Worm (Caenorhabditis elegans) whole organism, L4 larva: Measurements from ENCODE around the gene sup-35.

Experiments used
- F10B5.3 ChIP-seq: sonication (generic microtip); optimal IDR thresholded peaks from 2 replicates; lab custom pipeline; 2016; ENCODE audit warnings: mild to moderate bottlenecking, missing genetic modification characterization, missing compliant biosample characterization
- F49E8.2 ChIP-seq: sonication (generic microtip); optimal IDR thresholded peaks from 2 replicates; lab custom pipeline; 2016; ENCODE audit warnings: missing compliant biosample characterization, mild to moderate bottlenecking, missing genetic modification characterization, borderline replicate concordance
- T26A8.4 ChIP-seq: fragments of 200-800 bp; sonication (Bioruptor generic); IDR thresholded peaks from 2 replicates; pipeline ENCODE4 v1.3.6; 2022; ENCODE audit warnings: missing genetic modification characterization, missing compliant biosample characterization
- Y75B8A.6 ChIP-seq: fragments of 200-800 bp; sonication (Bioruptor generic); IDR thresholded peaks from 2 replicates; pipeline ENCODE4 v1.3.6; 2022; ENCODE audit warnings: missing genetic modification reagents, missing genetic modification characterization, missing compliant biosample characterization
- ZK337.2 ChIP-seq: fragments of 200-800 bp; sonication (Bioruptor generic); IDR thresholded peaks from 2 replicates; pipeline ENCODE4 v1.3.6; 2022; ENCODE audit warnings: missing genetic modification reagents, missing genetic modification characterization, missing compliant biosample characterization
- aha-1 ChIP-seq: fragments of 150-350 bp; peaks from one replicate; lab custom pipeline; 2014; ENCODE audit warnings: missing biosample characterization, missing genetic modification characterization
- ama-1 ChIP-seq: fragments of 150-350 bp; optimal IDR thresholded peaks from 2 replicates; lab custom pipeline; 2014; ENCODE audit warnings: inconsistent platforms, mixed read lengths
- ceh-20 ChIP-seq: fragments of 200-800 bp; sonication (Bioruptor generic); IDR thresholded peaks from 2 replicates; pipeline ENCODE4 v1.3.6; 2022; ENCODE audit warnings: missing genetic modification reagents, missing genetic modification characterization, missing compliant biosample characterization
- ctbp-1 ChIP-seq: fragments of 200-800 bp; sonication (Bioruptor generic); IDR thresholded peaks from 2 replicates; pipeline ENCODE4 v1.3.6; 2022; ENCODE audit warnings: missing genetic modification reagents, missing genetic modification characterization, missing compliant biosample characterization
- daf-16 ChIP-seq, 3 experiments: sonication (generic microtip); optimal IDR thresholded peaks; 2 replicates each; lab custom pipeline; 2016 to 2017; ENCODE audit warnings: missing genetic modification characterization in 3 of 3, missing genetic modification reagents in 3 of 3, mild to moderate bottlenecking in 2 of 3, missing compliant biosample characterization in 2 of 3, missing biosample characterization in 1 of 3, moderate library complexity in 1 of 3
- daf-8 ChIP-seq: fragments of 200-800 bp; sonication (Bioruptor generic); IDR thresholded peaks from 2 replicates; pipeline ENCODE4 v1.3.6; 2022; ENCODE audit warnings: missing genetic modification characterization, missing compliant biosample characterization
- dmd-6 ChIP-seq: fragments of 200-800 bp; sonication (Bioruptor generic); IDR thresholded peaks from 2 replicates; pipeline ENCODE4 v1.3.6; 2022; ENCODE audit warnings: missing genetic modification reagents, missing genetic modification characterization, missing compliant biosample characterization
- dmd-8 ChIP-seq: fragments of 200-800 bp; sonication (Bioruptor generic); IDR thresholded peaks from 2 replicates; pipeline ENCODE4 v1.3.6; 2022; ENCODE audit warnings: missing genetic modification characterization, missing compliant biosample characterization
- dmd-9 ChIP-seq: fragments of 200-800 bp; sonication (Bioruptor generic); IDR thresholded peaks from 2 replicates; pipeline ENCODE4 v1.3.6; 2022; ENCODE audit warnings: missing genetic modification reagents, missing genetic modification characterization, missing compliant biosample characterization
- dpl-1 ChIP-seq: fragments of 150-350 bp; optimal IDR thresholded peaks from 2 replicates; lab custom pipeline; 2014; ENCODE audit warnings: missing biosample characterization, missing genetic modification reagents, missing genetic modification characterization
- duxl-1 ChIP-seq: sonication (generic microtip); optimal IDR thresholded peaks from 2 replicates; lab custom pipeline; 2016; ENCODE audit warnings: mild to moderate bottlenecking, missing genetic modification characterization, moderate library complexity, missing compliant biosample characterization; ENCODE audit not compliant: poor library complexity
- dve-1 ChIP-seq: sonication (generic microtip); optimal IDR thresholded peaks from 2 replicates; lab custom pipeline; 2017; ENCODE audit warnings: antibody characterized with exemption, mild to moderate bottlenecking, missing genetic modification characterization, missing compliant biosample characterization; ENCODE audit not compliant: insufficient read depth
- hlh-30 ChIP-seq: sonication (generic microtip); optimal IDR thresholded peaks from 2 replicates; lab custom pipeline; 2017; ENCODE audit warnings: antibody characterized with exemption, mild to moderate bottlenecking, missing genetic modification characterization, missing compliant biosample characterization; ENCODE audit not compliant: insufficient read depth
- hmg-1.1 ChIP-seq: fragments of 200-800 bp; sonication (Bioruptor generic); IDR thresholded peaks from 2 replicates; pipeline ENCODE4 v1.3.6; 2022; ENCODE audit warnings: missing genetic modification reagents, missing genetic modification characterization, missing compliant biosample characterization
- lim-7 ChIP-seq: fragments of 200-800 bp; sonication (Bioruptor generic); IDR thresholded peaks from 2 replicates; pipeline ENCODE4 v1.3.6; 2022; ENCODE audit warnings: missing genetic modification characterization, missing compliant biosample characterization
- lin-13 ChIP-seq: fragments of 150-350 bp; optimal IDR thresholded peaks from 2 replicates; lab custom pipeline; 2014; ENCODE audit warnings: missing biosample characterization, missing genetic modification reagents, missing genetic modification characterization
- lin-38 ChIP-seq: fragments of 200-800 bp; sonication (Bioruptor generic); IDR thresholded peaks from 2 replicates; pipeline ENCODE4 v1.3.6; 2022; ENCODE audit warnings: missing genetic modification reagents, missing genetic modification characterization, missing compliant biosample characterization
- lsy-2 ChIP-seq, 2 experiments: fragments of 150-350 bp in 1 of 2; sonication (generic microtip) in 1 of 2; optimal IDR thresholded peaks; 2 replicates each; lab custom pipeline; 2014 to 2017; ENCODE audit warnings: missing biosample characterization in 2 of 2, missing genetic modification characterization in 2 of 2
- mdt-29 ChIP-seq: fragments of 200-800 bp; sonication (Bioruptor generic); IDR thresholded peaks from 2 replicates; pipeline ENCODE4 v1.3.6; 2022; ENCODE audit warnings: missing genetic modification reagents, missing genetic modification characterization, missing compliant biosample characterization
- mep-1 ChIP-seq: fragments of 150-350 bp; sonication (generic microtip); optimal IDR thresholded peaks from 3 replicates; lab custom pipeline; 2014; ENCODE audit warnings: missing biosample characterization, missing genetic modification characterization
- mes-2 ChIP-seq: sonication (generic microtip); optimal IDR thresholded peaks from 2 replicates; lab custom pipeline; 2016; ENCODE audit warnings: missing genotype, mild to moderate bottlenecking, missing genetic modification characterization, missing compliant biosample characterization; ENCODE audit not compliant: poor library complexity, severe bottlenecking
- mxl-2 ChIP-seq: fragments of 200-800 bp; sonication (Bioruptor generic); conservative IDR thresholded peaks from 2 replicates; pipeline ENCODE4 v1.3.6; 2022; ENCODE audit warnings: missing genetic modification reagents, missing genetic modification characterization, missing compliant biosample characterization
- mxl-3 ChIP-seq: fragments of 200-800 bp; sonication (Bioruptor generic); optimal IDR thresholded peaks from 2 replicates; lab custom pipeline; 2018; ENCODE audit warnings: mild to moderate bottlenecking, missing genetic modification characterization, missing compliant biosample characterization
- nhr-102 ChIP-seq: sonication (generic microtip); optimal IDR thresholded peaks from 2 replicates; lab custom pipeline; 2016; ENCODE audit warnings: mild to moderate bottlenecking, missing genetic modification characterization, moderate library complexity, missing compliant biosample characterization
- nhr-25 ChIP-seq: sonication (generic microtip); optimal IDR thresholded peaks from 2 replicates; lab custom pipeline; 2017; ENCODE audit warnings: missing genetic modification characterization, mild to moderate bottlenecking, missing compliant biosample characterization, antibody characterized with exemption, moderate library complexity, borderline replicate concordance; ENCODE audit not compliant: insufficient read depth
- nhr-28 ChIP-seq: fragments of 150-350 bp; optimal IDR thresholded peaks from 2 replicates; lab custom pipeline; 2014; ENCODE audit warnings: missing biosample characterization, missing genetic modification characterization
- nhr-42 ChIP-seq: fragments of 200-800 bp; sonication (Bioruptor generic); IDR thresholded peaks from 2 replicates; pipeline ENCODE4 v1.3.6; 2022; ENCODE audit warnings: missing genetic modification characterization, missing compliant biosample characterization
- sdz-12 ChIP-seq: fragments of 200-800 bp; sonication (Bioruptor generic); optimal IDR thresholded peaks from 2 replicates; lab custom pipeline; 2018; ENCODE audit warnings: mild to moderate bottlenecking, missing genetic modification characterization, missing compliant biosample characterization
- snpc-1.2 ChIP-seq: fragments of 200-800 bp; sonication (Bioruptor generic); IDR thresholded peaks from 2 replicates; pipeline ENCODE4 v1.3.6; 2022; ENCODE audit warnings: missing genetic modification reagents, missing genetic modification characterization, missing compliant biosample characterization
- snpc-4 ChIP-seq: fragments of 150-350 bp; optimal IDR thresholded peaks from 2 replicates; lab custom pipeline; 2014; ENCODE audit warnings: missing biosample characterization, missing genetic modification characterization
- spr-1 ChIP-seq: sonication (generic microtip); optimal IDR thresholded peaks from 2 replicates; lab custom pipeline; 2016; ENCODE audit warnings: mild to moderate bottlenecking, missing genetic modification characterization, missing compliant biosample characterization
- tra-1 ChIP-seq: fragments of 200-800 bp; sonication (Bioruptor generic); IDR thresholded peaks from 2 replicates; pipeline ENCODE4 v1.3.6; 2022; ENCODE audit warnings: missing genetic modification reagents, missing genetic modification characterization, missing compliant biosample characterization
- unc-130 ChIP-seq: sonication (generic microtip); optimal IDR thresholded peaks from 2 replicates; lab custom pipeline; 2016; ENCODE audit warnings: missing genetic modification reagents, missing genetic modification characterization, missing compliant biosample characterization
- unc-39 ChIP-seq: sonication (generic microtip); optimal IDR thresholded peaks from 2 replicates; lab custom pipeline; 2017; ENCODE audit warnings: missing biosample characterization, missing genetic modification characterization
- vab-7 ChIP-seq: fragments of 200-800 bp; sonication (Bioruptor generic); IDR thresholded peaks from 2 replicates; pipeline ENCODE4 v1.3.6; 2022; ENCODE audit warnings: missing genetic modification reagents, missing genetic modification characterization, missing compliant biosample characterization
- zip-11 ChIP-seq: fragments of 200-800 bp; sonication (Bioruptor generic); IDR thresholded peaks from 2 replicates; pipeline ENCODE4 v1.3.6; 2022; ENCODE audit warnings: missing genetic modification characterization, missing compliant biosample characterization

The sup-35 gene

ce11 chrIII:11090112-11090648 lies 28.8 kb downstream of the sup-35 start:
- 0 out of 2 replicates have a peak, but pooled peaks have one; percentile 55 for TF ChIP-seq dmd-8
- no peak for TF ChIP-seq tra-1
- peak; percentile 24; the same call in 1 of the 2 replicates for TF ChIP-seq ctbp-1 (GFP tag; lab: Robert Waterston, UW)
- TF ChIP-seq zip-11 (GFP tag; lab: Robert Waterston, UW), result no peak
- no peak for TF ChIP-seq ceh-20
- TF ChIP-seq vab-7 (GFP tag; lab: Robert Waterston, UW), result peak; percentile 42; the same call in 1 of the 2 replicates
- TF ChIP-seq nhr-28 (tag; lab: Kevin White, UChicago), result no peak
- TF ChIP-seq nhr-42, result peak; percentile 45; the same call in 1 of the 2 replicates
- peak; percentile 13 for TF ChIP-seq mxl-3 (GFP tag; lab: Kevin White, UChicago)
- TF ChIP-seq ZK337.2 (GFP tag; lab: Robert Waterston, UW), result peak; percentile 48; the same call in 1 of the 2 replicates
- peak; percentile 59 for TF ChIP-seq duxl-1
- TF ChIP-seq lin-38 (GFP tag; lab: Robert Waterston, UW), result peak; percentile 60
- peak; percentile 43 for TF ChIP-seq F49E8.2 (tag; lab: Kevin White, UChicago)
- peak; percentile 30 for TF ChIP-seq lin-13 (GFP tag; lab: Kevin White, UChicago)
- TF ChIP-seq mep-1 (tag; lab: Kevin White, UChicago), result peak; percentile 49
- no peak for TF ChIP-seq mxl-2
- peak; percentile 33; the same call in 1 of the 2 replicates for TF ChIP-seq hmg-1.1 (GFP tag; lab: Robert Waterston, UW)
- peak; percentile 65 for TF ChIP-seq T26A8.4
- peak; percentile 70; the same call in 1 of the 2 replicates for TF ChIP-seq snpc-1.2 (GFP tag; lab: Robert Waterston, UW)
- TF ChIP-seq dmd-9 (GFP tag; lab: Robert Waterston, UW), result 0 out of 2 replicates have a peak, but pooled peaks have one; percentile 17
- TF ChIP-seq lim-7 (GFP tag; lab: Robert Waterston, UW), result peak; percentile 66; the same call in 1 of the 2 replicates
- no peak for TF ChIP-seq daf-16 (GFP tag; optimal IDR thresholded peaks at IDR 0.05; lab: Kevin White, UChicago)
- peak; percentile 64 for TF ChIP-seq daf-16 (tag; optimal IDR thresholded peaks at IDR 0.05; lab: Kevin White, UChicago)
- peak; percentile 63 for TF ChIP-seq aha-1 (tag; lab: Kevin White, UChicago)
- TF ChIP-seq spr-1 (tag; lab: Kevin White, UChicago), result peak; percentile 24
- TF ChIP-seq F10B5.3 (tag; lab: Kevin White, UChicago), result no peak
- TF ChIP-seq dmd-6, result 0 out of 2 replicates have a peak, but pooled peaks have one; percentile 23
- peak; percentile 40 for TF ChIP-seq dve-1 (tag; lab: Kevin White, UChicago)
- TF ChIP-seq sdz-12 (GFP tag; lab: Kevin White, UChicago), result peak; percentile 19
- peak; percentile 90 for TF ChIP-seq snpc-4 (tag; lab: Kevin White, UChicago)
- peak; percentile 65 for TF ChIP-seq nhr-25
- peak; percentile 77 for TF ChIP-seq mes-2 (tag; lab: Kevin White, UChicago)
- TF ChIP-seq dpl-1 (GFP tag; lab: Kevin White, UChicago), result peak; percentile 11
- TF ChIP-seq nhr-102 (tag; lab: Kevin White, UChicago), result peak; percentile 56
- no peak for TF ChIP-seq unc-39 (tag; lab: Kevin White, UChicago)
- peak; percentile 37; the same call in 1 of the 2 replicates for TF ChIP-seq mdt-29
- TF ChIP-seq ama-1 (lab: Kevin White, UChicago), result peak; percentile 99
- TF ChIP-seq lsy-2 (tag; optimal IDR thresholded peaks at IDR 0.05; lab: Kevin White, UChicago), result peak in 1 of 2 experiments; percentile 54
- no peak for TF ChIP-seq daf-8
- no peak for TF ChIP-seq unc-130 (GFP tag; lab: Kevin White, UChicago)
- TF ChIP-seq hlh-30 (tag; lab: Kevin White, UChicago), result no peak
- TF ChIP-seq Y75B8A.6 (GFP tag; lab: Robert Waterston, UW), result no peak
